Fruit fly (Drosophila melanogaster) whole organism, embryonic: Measurements from ENCODE around the gene CG5861.

Source experiments
- CG10959 ChIP-seq: fragments of 200-800 bp; sonication (Bioruptor generic); IDR thresholded peaks from 2 replicates; pipeline ENCODE4 v1.3.6; 2022; ENCODE audit warnings: missing biosample characterization, missing genetic modification characterization
- CG11723 ChIP-seq: fragments of 200-800 bp; sonication (Bioruptor generic); optimal IDR thresholded peaks from 2 replicates; lab custom pipeline; 2017; ENCODE audit warnings: missing biosample characterization, mild to moderate bottlenecking, missing genetic modification characterization
- CG12659 ChIP-seq: fragments of 200-800 bp; sonication (Bioruptor generic); optimal IDR thresholded peaks from 3 replicates; lab custom pipeline; 2017; ENCODE audit warnings: mild to moderate bottlenecking, missing biosample characterization, missing genetic modification reagents, missing genetic modification characterization
- CG13624 ChIP-seq: fragments of 200-800 bp; sonication (Bioruptor generic); optimal IDR thresholded peaks from 2 replicates; lab custom pipeline; 2016; ENCODE audit warnings: missing biosample characterization, missing genetic modification characterization
- CG1529 ChIP-seq: fragments of 200-800 bp; sonication (Bioruptor generic); optimal IDR thresholded peaks from 3 replicates; lab custom pipeline; 2018; ENCODE audit warnings: missing biosample characterization, missing genetic modification characterization
- CG15479 ChIP-seq: fragments of 200-800 bp; sonication (Bioruptor generic); optimal IDR thresholded peaks from 3 replicates; lab custom pipeline; 2019; ENCODE audit warnings: missing biosample characterization, mild to moderate bottlenecking, missing genetic modification characterization, moderate library complexity
- CG15601 ChIP-seq: fragments of 200-800 bp; sonication (Bioruptor generic); optimal IDR thresholded peaks from 3 replicates; lab custom pipeline; 2019; ENCODE audit warnings: missing biosample characterization, mild to moderate bottlenecking, missing genetic modification characterization, moderate library complexity
- CG1603 ChIP-seq: fragments of 200-800 bp; sonication (Bioruptor generic); optimal IDR thresholded peaks from 2 replicates; lab custom pipeline; 2019; ENCODE audit warnings: missing biosample characterization, mild to moderate bottlenecking, missing genetic modification characterization, moderate library complexity
- CG17385 ChIP-seq: fragments of 200-800 bp; sonication (Bioruptor generic); optimal IDR thresholded peaks from 3 replicates; lab custom pipeline; 2018; ENCODE audit warnings: missing biosample characterization, mild to moderate bottlenecking, missing genetic modification characterization
- CG1792 ChIP-seq: fragments of 200-800 bp; sonication (Bioruptor generic); optimal IDR thresholded peaks from 2 replicates; lab custom pipeline; 2016; ENCODE audit warnings: missing biosample characterization, missing genetic modification characterization
- CG18476 ChIP-seq: fragments of 200-800 bp; sonication (Bioruptor generic); optimal IDR thresholded peaks from 2 replicates; lab custom pipeline; 2016; ENCODE audit warnings: missing biosample characterization, mild to moderate bottlenecking, missing genetic modification characterization
- CG2712 ChIP-seq: fragments of 200-800 bp; optimal IDR thresholded peaks from 3 replicates; lab custom pipeline; 2019; ENCODE audit warnings: missing biosample characterization, mild to moderate bottlenecking, missing genetic modification characterization, moderate library complexity
- CG2889 ChIP-seq: fragments of 200-800 bp; sonication (Bioruptor generic); IDR thresholded peaks from 3 replicates; pipeline ENCODE4 v1.3.6; 2022; ENCODE audit warnings: missing biosample characterization, missing genetic modification characterization
- CG30431 ChIP-seq: fragments of 200-800 bp; sonication (Bioruptor generic); optimal IDR thresholded peaks from 2 replicates; lab custom pipeline; 2017; ENCODE audit warnings: missing biosample characterization, missing genetic modification characterization
- CG34224 ChIP-seq: fragments of 200-800 bp; sonication (Bioruptor generic); IDR thresholded peaks from 3 replicates; pipeline ENCODE4 v1.3.6; 2022; ENCODE audit warnings: missing biosample characterization, missing genetic modification characterization; ENCODE audit not compliant: partially characterized antibody
- CG34422 ChIP-seq: fragments of 200-800 bp; sonication (Bioruptor generic); IDR thresholded peaks from 3 replicates; pipeline ENCODE4 v1.3.6; 2022; ENCODE audit warnings: missing biosample characterization, missing genetic modification characterization
- CG4360 ChIP-seq: fragments of 200-800 bp; sonication (Bioruptor generic); IDR thresholded peaks from 2 replicates; pipeline ENCODE4 v1.3.6; 2022; ENCODE audit warnings: missing biosample characterization, missing genetic modification characterization
- CG5245 ChIP-seq: fragments of 200-800 bp; sonication (Bioruptor generic); optimal IDR thresholded peaks from 3 replicates; lab custom pipeline; 2016; ENCODE audit warnings: missing biosample characterization, missing genetic modification characterization
- CG7271 ChIP-seq: fragments of 200-800 bp; sonication (Bioruptor generic); optimal IDR thresholded peaks from 2 replicates; lab custom pipeline; 2018; ENCODE audit warnings: missing biosample characterization, mild to moderate bottlenecking, missing genetic modification characterization, moderate library complexity
- Chrac-16 ChIP-seq: fragments of 200-800 bp; sonication (Bioruptor generic); optimal IDR thresholded peaks from 3 replicates; lab custom pipeline; 2016; ENCODE audit warnings: missing biosample characterization, missing genetic modification characterization
- CoRest ChIP-seq: fragments of 200-800 bp; sonication (Bioruptor generic); optimal IDR thresholded peaks from 3 replicates; lab custom pipeline; 2018; ENCODE audit warnings: missing biosample characterization, mild to moderate bottlenecking, missing genetic modification characterization, moderate library complexity
- Dfd ChIP-seq, 2 experiments: fragments of >200 bp; optimal IDR thresholded peaks; 2 replicates each; lab custom pipeline; 2017; ENCODE audit warnings: missing biosample characterization in 2 of 2, missing genetic modification characterization in 2 of 2
- Dip3 ChIP-seq: fragments of 200-800 bp; sonication (Bioruptor generic); optimal IDR thresholded peaks from 3 replicates; lab custom pipeline; 2016; ENCODE audit warnings: missing biosample characterization, missing genetic modification characterization
- ERR ChIP-seq: fragments of 200-800 bp; sonication (Bioruptor generic); optimal IDR thresholded peaks from 2 replicates; lab custom pipeline; 2016; ENCODE audit warnings: missing biosample characterization, missing genetic modification characterization
- Elba2 ChIP-seq: fragments of 200-800 bp; sonication (Bioruptor generic); optimal IDR thresholded peaks from 3 replicates; lab custom pipeline; 2016; ENCODE audit warnings: missing biosample characterization, missing genetic modification characterization
- Fer3 ChIP-seq: fragments of 200-800 bp; sonication (Bioruptor generic); optimal IDR thresholded peaks from 2 replicates; lab custom pipeline; 2018; ENCODE audit warnings: missing biosample characterization, mild to moderate bottlenecking, missing genetic modification characterization, moderate library complexity
- Gug ChIP-seq: fragments of 200-800 bp; sonication (Bioruptor generic); IDR thresholded peaks from 4 replicates; pipeline ENCODE4 v1.3.6; 2022; ENCODE audit warnings: missing biosample characterization, missing genetic modification characterization
- HmgD ChIP-seq: fragments of 200-800 bp; sonication (Bioruptor generic); optimal IDR thresholded peaks from 3 replicates; lab custom pipeline; 2016; ENCODE audit warnings: missing biosample characterization, missing genetic modification characterization
- Hmr ChIP-seq: fragments of 200-800 bp; sonication (Bioruptor generic); optimal IDR thresholded peaks from 3 replicates; lab custom pipeline; 2017; ENCODE audit warnings: mild to moderate bottlenecking, missing biosample characterization, missing genetic modification reagents, missing genetic modification characterization
- Oaz ChIP-seq: fragments of 200-800 bp; sonication (Bioruptor generic); IDR thresholded peaks from 2 replicates; pipeline ENCODE4 v1.3.6; 2022; ENCODE audit warnings: missing biosample characterization, missing genetic modification characterization
- PHDP ChIP-seq: fragments of 200-800 bp; sonication (Bioruptor generic); optimal IDR thresholded peaks from 3 replicates; lab custom pipeline; 2018; ENCODE audit warnings: missing biosample characterization, mild to moderate bottlenecking, missing genetic modification characterization, moderate library complexity
- Xbp1 ChIP-seq: fragments of 200-800 bp; sonication (Bioruptor generic); optimal IDR thresholded peaks from 3 replicates; lab custom pipeline; 2016; ENCODE audit warnings: missing biosample characterization, mild to moderate bottlenecking, missing genetic modification characterization
- ab ChIP-seq: fragments of 200-800 bp; sonication (Bioruptor generic); optimal IDR thresholded peaks from 2 replicates; lab custom pipeline; 2016; ENCODE audit warnings: missing biosample characterization, missing genetic modification characterization
- abd-A ChIP-seq: fragments of 200-800 bp; sonication (Bioruptor generic); optimal IDR thresholded peaks from 3 replicates; lab custom pipeline; 2019; ENCODE audit warnings: missing biosample characterization, mild to moderate bottlenecking, missing genetic modification characterization, moderate library complexity
- cg ChIP-seq: fragments of 200-800 bp; sonication (Bioruptor generic); optimal IDR thresholded peaks from 3 replicates; lab custom pipeline; 2019; ENCODE audit warnings: missing biosample characterization, mild to moderate bottlenecking, missing genetic modification characterization, moderate library complexity
- chinmo ChIP-seq: fragments of 200-800 bp; sonication (Bioruptor generic); IDR thresholded peaks from 4 replicates; pipeline ENCODE4 v1.3.6; 2022; ENCODE audit warnings: missing biosample characterization, missing genetic modification characterization; ENCODE audit not compliant: partially characterized antibody
- crp ChIP-seq, 2 experiments: fragments of 200-800 bp; sonication (Bioruptor generic); optimal IDR thresholded peaks; 2 replicates in 1 of 2; 3 replicates in 1 of 2; lab custom pipeline; 2017; ENCODE audit warnings: missing biosample characterization in 2 of 2, missing genetic modification characterization in 2 of 2, mild to moderate bottlenecking in 1 of 2, moderate library complexity in 1 of 2
- cwo ChIP-seq: fragments of 200-800 bp; sonication (Bioruptor generic); optimal IDR thresholded peaks from 3 replicates; lab custom pipeline; 2017; ENCODE audit warnings: missing biosample characterization, missing genetic modification characterization, mild to moderate bottlenecking, moderate library complexity, missing genetic modification reagents
- da ChIP-seq: fragments of 200-800 bp; sonication (Bioruptor generic); optimal IDR thresholded peaks from 2 replicates; lab custom pipeline; 2016; ENCODE audit warnings: missing biosample characterization, missing genetic modification characterization
- emc ChIP-seq: fragments of 200-800 bp; sonication (Bioruptor generic); optimal IDR thresholded peaks from 2 replicates; lab custom pipeline; 2016; ENCODE audit warnings: missing biosample characterization, missing genetic modification characterization
- fd3F ChIP-seq: fragments of 200-800 bp; sonication (Bioruptor generic); optimal IDR thresholded peaks from 2 replicates; lab custom pipeline; 2018; ENCODE audit warnings: missing biosample characterization, mild to moderate bottlenecking, missing genetic modification characterization, moderate library complexity
- lmd ChIP-seq: fragments of 200-800 bp; sonication (Bioruptor generic); IDR thresholded peaks from 2 replicates; pipeline ENCODE4 v1.3.6; 2022; ENCODE audit warnings: missing biosample characterization, missing genetic modification characterization
- onecut ChIP-seq: fragments of 200-800 bp; sonication (Bioruptor generic); IDR thresholded peaks from 2 replicates; pipeline ENCODE4 v1.3.6; 2022; ENCODE audit warnings: missing biosample characterization, missing genetic modification characterization
- pfk ChIP-seq: fragments of 200-800 bp; sonication (Bioruptor generic); optimal IDR thresholded peaks from 2 replicates; lab custom pipeline; 2018; ENCODE audit warnings: missing biosample characterization, mild to moderate bottlenecking, missing genetic modification characterization, moderate library complexity
- pum ChIP-seq: fragments of 200-800 bp; sonication (Bioruptor generic); optimal IDR thresholded peaks from 2 replicates; lab custom pipeline; 2016; ENCODE audit warnings: missing biosample characterization, missing genetic modification characterization
- repo ChIP-seq: fragments of 200-800 bp; sonication (Bioruptor generic); optimal IDR thresholded peaks from 2 replicates; lab custom pipeline; 2016; ENCODE audit warnings: missing biosample characterization, missing genetic modification characterization
- sens ChIP-seq: fragments of 200-800 bp; sonication (Bioruptor generic); peaks from one replicate; lab custom pipeline; 2016; ENCODE audit warnings: missing biosample characterization, missing genetic modification characterization
- seq ChIP-seq: fragments of 200-800 bp; sonication (Bioruptor generic); IDR thresholded peaks from 2 replicates; pipeline ENCODE4 v1.3.6; 2022; ENCODE audit warnings: missing biosample characterization, missing genetic modification characterization
- sob ChIP-seq: fragments of 200-800 bp; sonication (Bioruptor generic); IDR thresholded peaks from 2 replicates; pipeline ENCODE4 v1.3.6; 2022; ENCODE audit warnings: missing biosample characterization, missing genetic modification characterization
- sug ChIP-seq: fragments of 200-800 bp; optimal IDR thresholded peaks from 2 replicates; lab custom pipeline; 2019; ENCODE audit warnings: missing biosample characterization, mild to moderate bottlenecking, missing genetic modification characterization, moderate library complexity
- wor ChIP-seq: fragments of 200-800 bp; sonication (Bioruptor generic); IDR thresholded peaks from 2 replicates; pipeline ENCODE4 v1.3.6; 2022; ENCODE audit warnings: missing biosample characterization, missing genetic modification characterization

The CG5861 gene

dm6 chr2L:16273439-16273838 is 33.7 kb downstream of the CG5861 start:
- no peak for TF ChIP-seq CG15479 (GFP tag; lab: Kevin White, UChicago)
- TF ChIP-seq onecut (GFP tag; lab: Robert Waterston, UW): peak; percentile 44; the same call in 1 of the 2 replicates
- peak; percentile 20 for TF ChIP-seq sens (GFP tag; lab: Kevin White, UChicago)
- TF ChIP-seq CG34422: peak; percentile 9; the same call in 1 of the 3 replicates
- peak in 1 of 2 experiments; percentile 12 for TF ChIP-seq crp (GFP tag; optimal IDR thresholded peaks at IDR 0.05; lab: Kevin White, UChicago)
- peak; percentile 1 for TF ChIP-seq sug
- TF ChIP-seq wor (GFP tag; lab: Robert Waterston, UW): no peak
- peak; percentile 77 for TF ChIP-seq CG13624 (GFP tag; lab: Kevin White, UChicago)
- no peak for TF ChIP-seq CG7271
- TF ChIP-seq Dip3 (GFP tag; lab: Kevin White, UChicago): no peak
- TF ChIP-seq chinmo (GFP tag; lab: Robert Waterston, UW): peak; percentile 85; the same call in 1 of the 4 replicates
- TF ChIP-seq pfk: peak; percentile 33
- peak; percentile 1 for TF ChIP-seq cg (GFP tag; lab: Kevin White, UChicago)
- no peak for TF ChIP-seq CG5245 (GFP tag; lab: Kevin White, UChicago)
- 0 out of 2 replicates have a peak, but pooled peaks have one; percentile 6 for TF ChIP-seq CG4360 (GFP tag; lab: Robert Waterston, UW)

- TF ChIP-seq CG12659 (GFP tag; lab: Kevin White, UChicago) (peak; percentile 9), fd3F (GFP tag; lab: Kevin White, UChicago) (no peak), CG17385 (GFP tag; lab: Kevin White, UChicago) (peak; percentile 17), pum (GFP tag; lab: Kevin White, UChicago) (no peak), Dfd (GFP tag; optimal IDR thresholded peaks at IDR 0.05; lab: Kevin White, UChicago) (no peak), ERR (GFP tag; lab: Kevin White, UChicago) (no peak), Xbp1 (no peak), cwo (peak; percentile 58), da (GFP tag; lab: Kevin White, UChicago) (no peak), CG34224 (GFP tag; lab: Robert Waterston, UW) (no peak), HmgD (GFP tag; lab: Kevin White, UChicago) (no peak), Chrac-16 (no peak), abd-A (peak; percentile 51), Hmr (peak; percentile 71), CoRest (tag; lab: Kevin White, UChicago) (peak; percentile 8), repo (GFP tag; lab: Kevin White, UChicago) (no peak), CG18476 (GFP tag; lab: Kevin White, UChicago) (no peak), PHDP (tag; lab: Kevin White, UChicago) (peak; percentile 52), CG10959 (GFP tag; lab: Robert Waterston, UW) (no peak), CG1792 (GFP tag; lab: Kevin White, UChicago) (no peak), seq (no peak; the same call in 1 of the 2 replicates), CG11723 (GFP tag; lab: Kevin White, UChicago) (peak; percentile 24), CG2712 (tag; lab: Kevin White, UChicago) (peak; percentile 2), Fer3 (tag; lab: Kevin White, UChicago) (peak; percentile 8), lmd (GFP tag; lab: Robert Waterston, UW) (no peak), CG15601 (tag; lab: Kevin White, UChicago) (peak; percentile 64), ab (GFP tag; lab: Kevin White, UChicago) (peak; percentile 6), CG1603 (tag; lab: Kevin White, UChicago) (peak; percentile 43), emc (GFP tag; lab: Kevin White, UChicago) (no peak), Gug (GFP tag; lab: Robert Waterston, UW) (no peak), Oaz (no peak), CG2889 (GFP tag; lab: Robert Waterston, UW) (no peak), sob (GFP tag; lab: Robert Waterston, UW) (0 out of 2 replicates have a peak, but pooled peaks have one; percentile 33), CG1529 (GFP tag; lab: Kevin White, UChicago) (peak; percentile 21), Elba2 (GFP tag; lab: Kevin White, UChicago) (no peak), CG30431 (GFP tag; lab: Kevin White, UChicago) (no peak)
Measured at dm6 chr2L:16272730-16273129, 34.4 kb downstream of the CG5861 start.
